Fruit fly (Drosophila melanogaster) whole organism, prepupa: Measurements from ENCODE around the gene CG5199.

ENCODE experiments used
- CG16779 ChIP-seq: fragments of 200-800 bp; sonication (Bioruptor generic); optimal IDR thresholded peaks from 3 replicates; lab custom pipeline; 2017; ENCODE audit warnings: missing biosample characterization, mild to moderate bottlenecking, missing genetic modification characterization
- Gug ChIP-seq: fragments of 200-800 bp; sonication (Bioruptor generic); IDR thresholded peaks from 2 replicates; pipeline ENCODE4 v1.3.6; 2022; ENCODE audit warnings: missing biosample characterization, missing genetic modification characterization
- OdsH ChIP-seq: fragments of 200-800 bp; sonication (Bioruptor generic); optimal IDR thresholded peaks from 3 replicates; lab custom pipeline; 2016; ENCODE audit warnings: missing biosample characterization, missing genetic modification characterization

DNA sequence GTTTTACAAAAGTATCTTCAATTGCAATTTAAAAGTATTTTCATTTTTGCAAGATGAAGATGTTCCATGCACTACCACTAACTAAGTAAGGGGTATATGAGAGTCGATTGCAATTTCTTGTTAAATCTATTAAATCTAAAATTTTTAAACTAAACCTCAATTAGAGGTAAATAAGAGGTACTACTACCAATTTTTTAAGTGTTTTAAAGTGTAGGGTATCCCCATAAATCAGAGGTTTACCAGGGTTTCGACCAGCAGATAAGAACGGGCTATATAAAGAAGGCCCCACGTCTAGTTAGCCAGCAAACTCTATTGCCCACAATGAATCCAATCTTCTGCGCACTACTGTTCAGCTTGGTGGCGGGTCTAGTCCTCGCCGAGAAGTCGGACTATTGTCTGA is 7.7 kb upstream of the CG5199 start, which contains the start of gene mag:
- TF ChIP-seq OdsH (GFP tag; lab: Kevin White, UChicago) = no peak
- TF ChIP-seq Gug (GFP tag; lab: Robert Waterston, UW) = no peak
- no peak for TF ChIP-seq CG16779 (tag; lab: Kevin White, UChicago)
